Worm (Caenorhabditis elegans) whole organism, midembryonic: Measurements from ENCODE around the gene C07A9.12.

ENCODE experiments used
- klf-2 ChIP-seq: fragments of 200-800 bp; sonication (Bioruptor generic); conservative IDR thresholded peaks from 2 replicates; pipeline ENCODE4 v1.3.6; 2022; ENCODE audit warnings: missing genetic modification reagents, missing genetic modification characterization, missing compliant biosample characterization
- ref-1 ChIP-seq: fragments of 200-800 bp; sonication (Bioruptor generic); conservative IDR thresholded peaks from 2 replicates; pipeline ENCODE4 v1.3.6; 2022; ENCODE audit warnings: missing genetic modification reagents, missing genetic modification characterization, missing compliant biosample characterization
- ztf-23 ChIP-seq: fragments of 200-800 bp; sonication (Bioruptor generic); IDR thresholded peaks from 2 replicates; pipeline ENCODE4 v1.3.6; 2022; ENCODE audit warnings: missing genetic modification reagents, missing genetic modification characterization, missing compliant biosample characterization
- ztf-29 ChIP-seq: fragments of 200-800 bp; sonication (Bioruptor generic); IDR thresholded peaks from 2 replicates; pipeline ENCODE4 v1.3.6; 2022; ENCODE audit warnings: missing genetic modification reagents, missing genetic modification characterization, missing compliant biosample characterization

DNA sequence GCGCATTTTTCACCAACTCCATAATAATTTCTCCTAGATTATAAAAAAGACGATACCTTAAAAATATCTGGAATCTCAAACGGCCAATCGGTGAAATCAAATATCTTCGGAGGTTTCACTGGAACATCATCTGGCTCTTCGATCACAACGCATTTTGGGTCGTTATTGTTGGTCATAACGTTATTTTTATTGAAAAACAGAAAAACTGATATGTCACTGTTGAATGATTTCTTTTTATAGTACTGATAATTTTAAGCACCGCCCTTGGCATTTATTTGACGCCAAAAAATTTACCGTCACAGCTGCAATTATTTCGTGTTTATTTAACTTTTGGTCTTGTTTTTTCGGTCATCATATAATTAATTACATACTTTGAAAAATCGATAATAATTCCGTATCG is 37.3 kb downstream of the C07A9.12 start, which contains the start of gene best-5:
- TF ChIP-seq ztf-23 (GFP tag; lab: Robert Waterston, UW) (no peak), ref-1 (GFP tag; lab: Robert Waterston, UW) (no peak), klf-2 (GFP tag; lab: Robert Waterston, UW) (no peak), ztf-29 (GFP tag; lab: Robert Waterston, UW) (no peak)
